Fruit fly (Drosophila melanogaster): ENCODE measurements around the gene Fbp1.
A peak's percentile ranks its signal among the peaks of the same experiment; 100 is the strongest.

Fbp1 gene

dm6 chr3L:14097941-14098545, at the start of gene Fbp1:
Gene Fbp1 (minus strand): TSS chr3L:14098053.
- no peak for TF ChIP-seq CG13204 (GFP tag; optimal IDR thresholded peaks at IDR 0.05)
- TF ChIP-seq CG8301 (tag; optimal IDR thresholded peaks at IDR 0.05) = no peak
- TF ChIP-seq CG4496 (GFP tag; IDR thresholded peaks at IDR 0.05) = no peak
- TF ChIP-seq EcR (GFP tag; optimal IDR thresholded peaks at IDR 0.05) = no peak
- TF ChIP-seq gl (tag; optimal IDR thresholded peaks at IDR 0.05) = no peak
- no peak for TF ChIP-seq CG17806 (tag; optimal IDR thresholded peaks at IDR 0.05)
- TF ChIP-seq Pif1B (GFP tag; optimal IDR thresholded peaks at IDR 0.05) = no peak
- TF ChIP-seq Snoo (tag; optimal IDR thresholded peaks at IDR 0.05) = no peak
- TF ChIP-seq Ets98B (GFP tag; IDR thresholded peaks at IDR 0.05) = no peak
- no peak for TF ChIP-seq CG14655 (GFP tag; optimal IDR thresholded peaks at IDR 0.05)
- TF ChIP-seq CG8159 (tag; optimal IDR thresholded peaks at IDR 0.05) = no peak
- no peak for TF ChIP-seq CG32121 (GFP tag; IDR thresholded peaks at IDR 0.05)
- TF ChIP-seq fd96Ca (GFP tag; IDR thresholded peaks at IDR 0.05) = no peak
- no peak for TF ChIP-seq CG9948 (tag; optimal IDR thresholded peaks at IDR 0.05)
- TF ChIP-seq CG12605 (GFP tag; IDR thresholded peaks at IDR 0.05) = no peak
- TF ChIP-seq CG15710 (tag; optimal IDR thresholded peaks at IDR 0.05) = no peak
- TF ChIP-seq rn (GFP tag; IDR thresholded peaks at IDR 0.05) = no peak
- TF ChIP-seq D1 (tag; optimal IDR thresholded peaks at IDR 0.05) = no peak
- no peak for TF ChIP-seq CG10348 (GFP tag; IDR thresholded peaks at IDR 0.05)

- no peak for TF ChIP-seq CG13204 (GFP tag; optimal IDR thresholded peaks at IDR 0.05)
- TF ChIP-seq D1 (tag; optimal IDR thresholded peaks at IDR 0.05) = peak; percentile 15
- 0 out of 3 replicates have a peak, but pooled peaks have one; percentile 20 for TF ChIP-seq fd96Ca (GFP tag; IDR thresholded peaks at IDR 0.05)
- peak; percentile 20 for TF ChIP-seq Pif1B (GFP tag; optimal IDR thresholded peaks at IDR 0.05)
- no peak for TF ChIP-seq CG10348 (GFP tag; IDR thresholded peaks at IDR 0.05)
- peak; percentile 66 for TF ChIP-seq CG8301 (tag; optimal IDR thresholded peaks at IDR 0.05)
- peak; percentile 53 for TF ChIP-seq CG15710 (tag; optimal IDR thresholded peaks at IDR 0.05)
- TF ChIP-seq CG4496 (GFP tag; IDR thresholded peaks at IDR 0.05) = no peak
- TF ChIP-seq CG8159 (tag; optimal IDR thresholded peaks at IDR 0.05) = peak; percentile 73
- TF ChIP-seq CG34367 (tag; optimal IDR thresholded peaks at IDR 0.05) = peak; percentile 24
- TF ChIP-seq Pif1A (GFP tag; optimal IDR thresholded peaks at IDR 0.05) = peak; percentile 51
- TF ChIP-seq EcR (GFP tag; optimal IDR thresholded peaks at IDR 0.05) = no peak
- no peak for TF ChIP-seq Ets98B (GFP tag; IDR thresholded peaks at IDR 0.05)
- TF ChIP-seq CG14655 (GFP tag; optimal IDR thresholded peaks at IDR 0.05) = peak; percentile 77
- no peak for TF ChIP-seq CG12605 (GFP tag; IDR thresholded peaks at IDR 0.05)
- no peak for TF ChIP-seq CG32121 (GFP tag; IDR thresholded peaks at IDR 0.05)
- TF ChIP-seq CG9948 (tag; optimal IDR thresholded peaks at IDR 0.05) = peak; percentile 62
- no peak for TF ChIP-seq rn (GFP tag; IDR thresholded peaks at IDR 0.05)
- peak; percentile 68 for TF ChIP-seq CG17806 (tag; optimal IDR thresholded peaks at IDR 0.05)
- TF ChIP-seq gl (tag; optimal IDR thresholded peaks at IDR 0.05) = no peak
- TF ChIP-seq Snoo (tag; optimal IDR thresholded peaks at IDR 0.05) = no peak
Observed at dm6 chr3L:14146386-14146785, 48.5 kb upstream of the Fbp1 start.

dm6 chr3L:14145666-14146314, 47.9 kb upstream of the Fbp1 start:
- TF ChIP-seq CG4496 (GFP tag; IDR thresholded peaks at IDR 0.05) (no peak), EcR (GFP tag; optimal IDR thresholded peaks at IDR 0.05) (no peak), CG34367 (tag; optimal IDR thresholded peaks at IDR 0.05) (no peak), D1 (tag; optimal IDR thresholded peaks at IDR 0.05) (peak; percentile 42), Pif1B (GFP tag; optimal IDR thresholded peaks at IDR 0.05) (no peak), gl (tag; optimal IDR thresholded peaks at IDR 0.05) (peak; percentile 3), CG17806 (tag; optimal IDR thresholded peaks at IDR 0.05) (peak; percentile 69), Snoo (tag; optimal IDR thresholded peaks at IDR 0.05) (peak; percentile 13), rn (GFP tag; IDR thresholded peaks at IDR 0.05) (no peak), CG10348 (GFP tag; IDR thresholded peaks at IDR 0.05) (no peak), CG9948 (tag; optimal IDR thresholded peaks at IDR 0.05) (peak; percentile 80), Ets98B (GFP tag; IDR thresholded peaks at IDR 0.05) (no peak), CG15710 (tag; optimal IDR thresholded peaks at IDR 0.05) (peak; percentile 50), CG8301 (tag; optimal IDR thresholded peaks at IDR 0.05) (peak; percentile 65), CG14655 (GFP tag; optimal IDR thresholded peaks at IDR 0.05) (peak; percentile 79), CG8159 (tag; optimal IDR thresholded peaks at IDR 0.05) (peak; percentile 88), CG13204 (GFP tag; optimal IDR thresholded peaks at IDR 0.05) (no peak), CG32121 (GFP tag; IDR thresholded peaks at IDR 0.05) (no peak), fd96Ca (GFP tag; IDR thresholded peaks at IDR 0.05) (no peak), CG12605 (GFP tag; IDR thresholded peaks at IDR 0.05) (no peak), Pif1A (GFP tag; optimal IDR thresholded peaks at IDR 0.05) (no peak)

dm6 chr3L:14135496-14135895, 37.6 kb upstream of the Fbp1 start:
- TF ChIP-seq CG10348 (GFP tag; IDR thresholded peaks at IDR 0.05) (no peak), CG9948 (tag; optimal IDR thresholded peaks at IDR 0.05) (no peak), CG15710 (tag; optimal IDR thresholded peaks at IDR 0.05) (no peak), CG34367 (tag; optimal IDR thresholded peaks at IDR 0.05) (no peak), CG13204 (GFP tag; optimal IDR thresholded peaks at IDR 0.05) (no peak), Pif1A (GFP tag; optimal IDR thresholded peaks at IDR 0.05) (no peak), fd96Ca (GFP tag; IDR thresholded peaks at IDR 0.05) (no peak), CG12605 (GFP tag; IDR thresholded peaks at IDR 0.05) (no peak), CG4496 (GFP tag; IDR thresholded peaks at IDR 0.05) (no peak), CG32121 (GFP tag; IDR thresholded peaks at IDR 0.05) (no peak), CG17806 (tag; optimal IDR thresholded peaks at IDR 0.05) (no peak), D1 (tag; optimal IDR thresholded peaks at IDR 0.05) (no peak), CG8301 (tag; optimal IDR thresholded peaks at IDR 0.05) (no peak), CG14655 (GFP tag; optimal IDR thresholded peaks at IDR 0.05) (no peak), Snoo (tag; optimal IDR thresholded peaks at IDR 0.05) (no peak), CG8159 (tag; optimal IDR thresholded peaks at IDR 0.05) (no peak), Pif1B (GFP tag; optimal IDR thresholded peaks at IDR 0.05) (no peak), rn (GFP tag; IDR thresholded peaks at IDR 0.05) (no peak)

Data from whole organism, pupa.